Worm (Caenorhabditis elegans): ENCODE results near the gene aexr-1.

DNA sequence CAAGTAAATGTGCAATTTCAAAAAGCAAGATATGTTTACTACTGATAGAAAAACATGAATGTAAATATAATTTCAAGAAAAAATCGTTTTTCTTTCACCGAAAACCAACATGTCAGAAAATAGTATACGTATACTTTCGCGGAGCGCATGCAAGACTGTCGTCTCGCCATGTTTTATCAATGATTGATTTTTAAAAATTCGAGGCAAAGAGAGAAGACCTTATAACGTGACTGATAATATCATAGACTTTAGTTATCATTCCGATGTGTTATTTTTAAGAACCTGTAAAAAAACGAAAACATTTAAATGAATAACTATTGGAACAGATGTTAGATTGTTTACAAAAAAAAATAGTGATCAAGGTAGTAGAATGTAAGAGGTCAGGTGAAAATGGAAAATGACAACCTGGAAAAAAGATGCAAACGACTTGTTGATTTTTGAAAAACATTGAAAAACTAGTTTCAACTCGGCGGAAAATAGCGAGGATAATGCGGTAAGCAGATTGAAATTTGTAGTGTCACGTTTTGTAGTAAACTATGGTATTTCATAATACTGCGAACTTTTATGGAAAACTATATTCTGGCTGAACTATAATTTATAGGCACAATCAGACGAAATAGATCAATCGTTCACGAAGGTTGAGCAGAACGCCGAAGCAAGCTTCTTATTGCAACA lies 11.5 kb upstream of the aexr-1 start:
- TF ChIP-seq ztf-4 (tag; optimal IDR thresholded peaks at IDR 0.05) (no peak), nhr-77 (tag; optimal IDR thresholded peaks at IDR 0.05) (no peak), tlp-1 (tag; optimal IDR thresholded peaks at IDR 0.05) (no peak), skn-1 (tag; optimal IDR thresholded peaks at IDR 0.05) (no peak), mdl-1 (tag; optimal IDR thresholded peaks at IDR 0.05) (no peak), zip-4 (GFP tag; optimal IDR thresholded peaks at IDR 0.05) (no peak)
